Worm (Caenorhabditis elegans) whole organism, L1 larva: Measurements from ENCODE around the gene Y67H2A.10.
A peak's percentile ranks its signal among the peaks of the same experiment; 100 is the strongest.

Source experiments
- C04F5.9 ChIP-seq: sonication (generic microtip); optimal IDR thresholded peaks from 2 replicates; lab custom pipeline; 2016; ENCODE audit warnings: missing genetic modification characterization, missing compliant biosample characterization
- aha-1 ChIP-seq: fragments of 150-350 bp; optimal IDR thresholded peaks from 2 replicates; lab custom pipeline; 2014; ENCODE audit warnings: missing biosample characterization, missing genetic modification characterization
- aly-2 ChIP-seq: fragments of 150-350 bp; optimal IDR thresholded peaks from 2 replicates; lab custom pipeline; 2014; ENCODE audit warnings: missing biosample characterization, missing genetic modification characterization
- blmp-1 ChIP-seq: fragments of 150-350 bp; optimal IDR thresholded peaks from 2 replicates; lab custom pipeline; 2014; ENCODE audit warnings: missing biosample characterization, missing genetic modification characterization
- ceh-82 ChIP-seq, 3 experiments: fragments of 150-350 bp in 1 of 3; sonication (generic microtip) in 2 of 3; optimal IDR thresholded peaks; 2 replicates each; lab custom pipeline; 2014 to 2017; ENCODE audit warnings: missing biosample characterization in 3 of 3, missing genetic modification characterization in 3 of 3
- ceh-88 ChIP-seq: fragments of 200-800 bp; sonication (Bioruptor generic); IDR thresholded peaks from 2 replicates; pipeline ENCODE4 v1.3.6; 2022; ENCODE audit warnings: missing genetic modification characterization, missing compliant biosample characterization
- dpl-1 ChIP-seq, 3 experiments: fragments of 150-350 bp in 2 of 3; sonication (generic microtip) in 1 of 3; optimal IDR thresholded peaks; 2 replicates each; lab custom pipeline; 2014 to 2017; ENCODE audit warnings: missing biosample characterization in 3 of 3, missing genetic modification characterization in 3 of 3, missing genetic modification reagents in 3 of 3
- efl-1 ChIP-seq, 4 experiments: fragments of 150-350 bp; optimal IDR thresholded peaks in 3 of 4; peaks in 1 of 4; 1 replicate in 1 of 4; 2 replicates in 3 of 4; lab custom pipeline; 2014; ENCODE audit warnings: missing biosample characterization in 2 of 4, missing genetic modification characterization in 2 of 4, missing genetic modification reagents in 2 of 4
- efl-3 ChIP-seq: fragments of 200-800 bp; sonication (Bioruptor generic); optimal IDR thresholded peaks from 2 replicates; lab custom pipeline; 2018; ENCODE audit warnings: mild to moderate bottlenecking, missing genetic modification characterization, missing compliant biosample characterization
- elt-2 ChIP-seq: sonication (generic microtip); optimal IDR thresholded peaks from 2 replicates; lab custom pipeline; 2016; ENCODE audit warnings: missing genetic modification characterization, mild to moderate bottlenecking, inconsistent platforms, missing compliant biosample characterization, missing genetic modification reagents
- ets-5 ChIP-seq: fragments of 200-800 bp; sonication (Bioruptor generic); IDR thresholded peaks from 2 replicates; pipeline ENCODE4 v1.3.6; 2022; ENCODE audit warnings: missing genetic modification characterization, missing compliant biosample characterization
- fkh-10 ChIP-seq: sonication (generic microtip); optimal IDR thresholded peaks from 2 replicates; lab custom pipeline; 2017; ENCODE audit warnings: missing biosample characterization, missing genetic modification reagents, missing genetic modification characterization
- fkh-4 ChIP-seq: sonication (generic microtip); optimal IDR thresholded peaks from 2 replicates; lab custom pipeline; 2016; ENCODE audit warnings: missing compliant biosample characterization, missing genetic modification characterization, borderline replicate concordance
- fkh-8 ChIP-seq: sonication (generic microtip); optimal IDR thresholded peaks from 2 replicates; lab custom pipeline; 2016; ENCODE audit warnings: mild to moderate bottlenecking, missing genetic modification characterization, missing compliant biosample characterization
- fos-1 ChIP-seq: fragments of 150-350 bp; optimal IDR thresholded peaks from 2 replicates; lab custom pipeline; 2014; ENCODE audit warnings: missing biosample characterization, missing genetic modification characterization
- isw-1 ChIP-seq: fragments of 200-800 bp; sonication (Bioruptor generic); IDR thresholded peaks from 2 replicates; pipeline ENCODE4 v1.3.6; 2022; ENCODE audit warnings: missing genetic modification characterization, missing compliant biosample characterization
- lin-14 ChIP-seq: fragments of 200-800 bp; sonication (Bioruptor generic); optimal IDR thresholded peaks from 2 replicates; lab custom pipeline; 2018; ENCODE audit warnings: mild to moderate bottlenecking, missing genetic modification characterization, moderate library complexity, missing compliant biosample characterization
- lin-15B ChIP-seq: fragments of 150-350 bp; sonication (generic microtip); optimal IDR thresholded peaks from 3 replicates; lab custom pipeline; 2014; ENCODE audit warnings: missing biosample characterization, missing genetic modification characterization
- lir-3 ChIP-seq: sonication (generic microtip); optimal IDR thresholded peaks from 2 replicates; lab custom pipeline; 2016; ENCODE audit warnings: mild to moderate bottlenecking, missing genetic modification characterization, moderate library complexity, missing compliant biosample characterization; ENCODE audit not compliant: poor library complexity
- lsy-2 ChIP-seq, 2 experiments: fragments of 150-350 bp; optimal IDR thresholded peaks; 2 replicates each; lab custom pipeline; 2014; ENCODE audit warnings: missing biosample characterization in 2 of 2, missing genetic modification characterization in 2 of 2
- mab-9 ChIP-seq: fragments of 200-800 bp; sonication (Bioruptor generic); IDR thresholded peaks from 2 replicates; pipeline ENCODE4 v1.3.6; 2022; ENCODE audit warnings: missing genetic modification reagents, missing genetic modification characterization, missing compliant biosample characterization
- mdl-1 ChIP-seq, 2 experiments: fragments of 150-350 bp; optimal IDR thresholded peaks; 2 replicates each; lab custom pipeline; 2014 to 2017; ENCODE audit warnings: missing biosample characterization in 2 of 2, missing genetic modification characterization in 2 of 2, inconsistent platforms in 1 of 2
- mef-2 ChIP-seq: fragments of 150-350 bp; optimal IDR thresholded peaks from 2 replicates; lab custom pipeline; 2014; ENCODE audit warnings: missing biosample characterization, missing genetic modification characterization
- mep-1 ChIP-seq: fragments of 150-350 bp; optimal IDR thresholded peaks from 2 replicates; lab custom pipeline; 2014; ENCODE audit warnings: missing biosample characterization, missing genetic modification characterization
- nhr-20 ChIP-seq: sonication (generic microtip); optimal IDR thresholded peaks from 2 replicates; lab custom pipeline; 2016; ENCODE audit warnings: mild to moderate bottlenecking, missing genetic modification characterization, missing compliant biosample characterization
- nhr-237 ChIP-seq: fragments of 150-350 bp; optimal IDR thresholded peaks from 2 replicates; lab custom pipeline; 2014; ENCODE audit warnings: missing biosample characterization, missing genetic modification characterization
- nhr-28 ChIP-seq: fragments of 150-350 bp; optimal IDR thresholded peaks from 2 replicates; lab custom pipeline; 2014; ENCODE audit warnings: missing biosample characterization, missing genetic modification characterization
- nhr-47 ChIP-seq: sonication (generic microtip); optimal IDR thresholded peaks from 2 replicates; lab custom pipeline; 2016; ENCODE audit warnings: mild to moderate bottlenecking, missing genetic modification characterization, moderate library complexity, missing compliant biosample characterization
- nhr-71 ChIP-seq: sonication (generic microtip); optimal IDR thresholded peaks from 2 replicates; lab custom pipeline; 2016; ENCODE audit warnings: mild to moderate bottlenecking, missing genetic modification characterization, moderate library complexity, missing compliant biosample characterization
- nhr-76 ChIP-seq: sonication (generic microtip); optimal IDR thresholded peaks from 2 replicates; lab custom pipeline; 2017; ENCODE audit warnings: missing biosample characterization, missing genetic modification characterization
- nhr-77 ChIP-seq: fragments of 150-350 bp; optimal IDR thresholded peaks from 2 replicates; lab custom pipeline; 2014; ENCODE audit warnings: missing biosample characterization, missing genetic modification characterization
- nhr-84 ChIP-seq: sonication (generic microtip); optimal IDR thresholded peaks from 2 replicates; lab custom pipeline; 2017; ENCODE audit warnings: missing biosample characterization, missing genetic modification characterization
- pag-3 ChIP-seq: sonication (generic microtip); optimal IDR thresholded peaks from 2 replicates; lab custom pipeline; 2017; ENCODE audit warnings: missing genetic modification characterization, mild to moderate bottlenecking, missing compliant biosample characterization, antibody characterized with exemption, borderline replicate concordance; ENCODE audit not compliant: insufficient read depth
- pax-3 ChIP-seq: fragments of 200-800 bp; sonication (Bioruptor generic); optimal IDR thresholded peaks from 2 replicates; lab custom pipeline; 2018; ENCODE audit warnings: mild to moderate bottlenecking, missing genetic modification characterization, moderate library complexity, missing compliant biosample characterization
- skn-1 ChIP-seq: fragments of 150-350 bp; optimal IDR thresholded peaks from 2 replicates; lab custom pipeline; 2014; ENCODE audit warnings: missing biosample characterization, missing genetic modification characterization
- sup-37 ChIP-seq: fragments of 200-800 bp; sonication (Bioruptor generic); optimal IDR thresholded peaks from 2 replicates; lab custom pipeline; 2018; ENCODE audit warnings: mild to moderate bottlenecking, missing genetic modification characterization, missing compliant biosample characterization
- swsn-7 ChIP-seq: sonication (generic microtip); optimal IDR thresholded peaks from 2 replicates; lab custom pipeline; 2016; ENCODE audit warnings: missing genetic modification characterization, missing compliant biosample characterization
- tbx-2 ChIP-seq: sonication (generic microtip); optimal IDR thresholded peaks from 2 replicates; lab custom pipeline; 2016; ENCODE audit warnings: missing genetic modification characterization, missing compliant biosample characterization
- tlp-1 ChIP-seq: fragments of 150-350 bp; optimal IDR thresholded peaks from 2 replicates; lab custom pipeline; 2014; ENCODE audit warnings: missing biosample characterization, missing genetic modification characterization
- unc-130 ChIP-seq: fragments of 150-350 bp; optimal IDR thresholded peaks from 2 replicates; lab custom pipeline; 2017; ENCODE audit warnings: missing biosample characterization, missing genetic modification characterization, inconsistent platforms
- unc-62 ChIP-seq: fragments of 150-350 bp; optimal IDR thresholded peaks from 2 replicates; lab custom pipeline; 2014; ENCODE audit warnings: missing biosample characterization, missing genetic modification reagents, missing genetic modification characterization
- unc-98 ChIP-seq: fragments of 200-800 bp; sonication (Bioruptor generic); IDR thresholded peaks from 2 replicates; pipeline ENCODE4 v1.3.6; 2022; ENCODE audit warnings: missing genetic modification characterization, missing compliant biosample characterization
- zip-4 ChIP-seq: fragments of 200-800 bp; sonication (Bioruptor generic); optimal IDR thresholded peaks from 2 replicates; lab custom pipeline; 2018; ENCODE audit warnings: mild to moderate bottlenecking, missing genetic modification characterization, moderate library complexity, missing compliant biosample characterization

The Y67H2A.10 gene

DNA sequence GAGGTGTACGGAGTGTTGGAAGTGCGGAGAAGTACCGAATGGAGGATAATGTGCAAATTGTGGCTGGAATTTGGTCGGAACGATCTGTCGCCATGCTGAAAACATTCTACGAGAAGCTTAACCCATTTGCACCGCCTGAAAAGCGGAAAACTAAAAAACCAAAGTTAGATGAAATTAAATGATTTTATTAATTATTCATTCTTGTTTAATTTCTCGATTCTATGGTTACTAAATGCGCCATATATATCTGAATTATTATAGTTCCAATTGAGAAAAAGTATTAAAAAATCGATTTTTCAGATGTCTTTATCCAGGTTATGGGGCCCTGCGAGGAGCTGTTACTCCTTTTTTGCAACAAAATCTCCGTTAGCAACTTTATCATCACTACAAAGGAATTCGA, 45.3 kb downstream of the Y67H2A.10 start, which contains the start of gene cox-11:
TSS of gene cox-11 (plus strand) at position 301 of the 400 bp plus-strand sequence.
- TF ChIP-seq nhr-20 (no peak), aly-2 (no peak), aha-1 (tag; lab: Kevin White, UChicago) (no peak)

DNA sequence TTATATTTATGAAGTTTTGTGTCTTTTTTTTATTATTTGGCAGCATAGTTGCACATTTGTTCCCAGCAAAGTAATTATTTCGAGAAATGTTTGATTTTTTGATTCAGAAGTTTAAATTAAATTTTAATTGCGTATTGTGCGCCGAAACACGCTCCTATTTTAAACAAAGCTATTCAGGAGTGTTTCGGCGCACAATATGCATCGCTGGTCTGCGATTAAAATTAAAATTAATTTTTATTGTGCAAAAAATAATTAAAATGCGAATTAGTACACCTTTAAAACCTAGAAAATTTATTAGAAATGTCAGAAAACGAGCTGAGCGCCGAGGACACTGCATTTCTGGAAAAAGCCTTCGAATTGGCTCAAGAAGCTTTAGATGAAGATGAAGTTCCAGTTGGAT, 45.9 kb downstream of the Y67H2A.10 start, which contains the start of gene JC8.4:
TSS of gene JC8.4 (plus strand) at position 301 of the 400 bp plus-strand sequence.
- TF ChIP-seq unc-62 (GFP tag; lab: Kevin White, UChicago) (no peak), efl-1 (optimal IDR thresholded peaks at IDR 0.05; lab: Kevin White, UChicago) (no peak), efl-1 (GFP tag; optimal IDR thresholded peaks at IDR 0.05 in 1 of 2; lab: Kevin White, UChicago) (peak in 1 of 2 experiments; percentile 33)

DNA sequence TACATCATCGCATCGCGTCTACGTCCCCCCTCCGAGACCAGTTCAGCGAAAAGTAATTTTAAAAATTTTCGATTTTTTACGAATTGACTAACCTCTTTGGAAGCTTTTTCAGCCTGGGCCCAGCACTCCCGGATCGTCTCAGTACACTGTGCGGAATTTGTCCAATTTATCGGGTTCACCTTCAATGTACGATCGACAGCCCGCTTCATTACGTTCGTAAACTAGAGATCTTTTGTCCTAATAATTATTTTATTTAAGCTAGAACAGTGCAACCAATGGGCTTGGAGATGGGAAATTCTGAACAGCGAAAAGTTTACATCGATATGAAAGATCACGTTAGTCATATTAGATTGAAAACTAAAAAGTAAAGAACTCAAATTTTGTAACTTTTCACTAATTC, 48.0 kb downstream of the Y67H2A.10 start:
- TF ChIP-seq aha-1 (tag; lab: Kevin White, UChicago), result no peak
- TF ChIP-seq unc-130 (tag; lab: Kevin White, UChicago), result no peak
- TF ChIP-seq pag-3 (tag; lab: Kevin White, UChicago), result no peak
- TF ChIP-seq efl-1 (optimal IDR thresholded peaks at IDR 0.05; lab: Kevin White, UChicago), result no peak
- TF ChIP-seq efl-1 (GFP tag; optimal IDR thresholded peaks at IDR 0.05 in 1 of 2; lab: Kevin White, UChicago), result no peak
- TF ChIP-seq unc-98 (GFP tag; lab: Robert Waterston, UW), result no peak
- TF ChIP-seq nhr-71 (tag; lab: Kevin White, UChicago), result no peak
- TF ChIP-seq swsn-7 (tag; lab: Kevin White, UChicago), result no peak
- no peak for TF ChIP-seq lin-14 (GFP tag; lab: Kevin White, UChicago)
- no peak for TF ChIP-seq zip-4 (GFP tag; lab: Kevin White, UChicago)
- no peak for TF ChIP-seq nhr-28 (tag; lab: Kevin White, UChicago)
- TF ChIP-seq skn-1 (tag; lab: Kevin White, UChicago), result no peak
- no peak for TF ChIP-seq fkh-10 (GFP tag; lab: Kevin White, UChicago)
- no peak for TF ChIP-seq fkh-8 (tag; lab: Kevin White, UChicago)
- no peak for TF ChIP-seq nhr-76
- no peak for TF ChIP-seq tlp-1 (tag; lab: Kevin White, UChicago)
- TF ChIP-seq ceh-82 (tag; optimal IDR thresholded peaks at IDR 0.05; lab: Kevin White, UChicago), result no peak
- no peak for TF ChIP-seq tbx-2 (tag; lab: Kevin White, UChicago)

DNA sequence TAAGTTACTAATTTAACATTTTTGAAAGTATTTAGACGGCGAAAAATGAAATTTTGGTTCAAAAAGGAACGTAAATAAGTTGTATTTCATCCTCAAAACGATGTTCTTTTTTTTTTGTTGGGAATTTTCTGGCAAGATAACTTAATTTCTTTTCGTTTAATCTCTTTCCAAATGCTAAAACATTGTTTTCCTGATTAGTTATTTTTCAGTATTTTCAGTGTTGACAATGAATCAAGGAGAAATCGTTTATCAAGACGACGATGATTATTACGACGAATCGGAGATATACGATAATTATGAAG, 48.5 kb downstream of the Y67H2A.10 start, which contains the start of gene lin-54:
TSS of gene lin-54 (plus strand) at position 203 of the 302 bp plus-strand sequence.
- TF ChIP-seq ceh-82 (tag; optimal IDR thresholded peaks at IDR 0.05; lab: Kevin White, UChicago), result no peak
- no peak for TF ChIP-seq fos-1 (tag; lab: Kevin White, UChicago)
- TF ChIP-seq nhr-237, result no peak
- no peak for TF ChIP-seq fkh-4 (tag; lab: Kevin White, UChicago)
- TF ChIP-seq dpl-1 (GFP tag; optimal IDR thresholded peaks at IDR 0.05; lab: Kevin White, UChicago), result no peak
- TF ChIP-seq ets-5 (GFP tag; lab: Robert Waterston, UW), result no peak
- no peak for TF ChIP-seq mdl-1 (tag; optimal IDR thresholded peaks at IDR 0.05; lab: Kevin White, UChicago)
- no peak for TF ChIP-seq sup-37
- TF ChIP-seq unc-98 (GFP tag; lab: Robert Waterston, UW), result no peak
- no peak for TF ChIP-seq ceh-88 (GFP tag; lab: Robert Waterston, UW)
- no peak for TF ChIP-seq lsy-2 (tag; optimal IDR thresholded peaks at IDR 0.05; lab: Kevin White, UChicago)
- TF ChIP-seq lir-3 (tag; lab: Kevin White, UChicago), result no peak
- TF ChIP-seq unc-62 (GFP tag; lab: Kevin White, UChicago), result no peak
- no peak for TF ChIP-seq fkh-10 (GFP tag; lab: Kevin White, UChicago)
- TF ChIP-seq elt-2 (tag; lab: Kevin White, UChicago), result no peak

DNA sequence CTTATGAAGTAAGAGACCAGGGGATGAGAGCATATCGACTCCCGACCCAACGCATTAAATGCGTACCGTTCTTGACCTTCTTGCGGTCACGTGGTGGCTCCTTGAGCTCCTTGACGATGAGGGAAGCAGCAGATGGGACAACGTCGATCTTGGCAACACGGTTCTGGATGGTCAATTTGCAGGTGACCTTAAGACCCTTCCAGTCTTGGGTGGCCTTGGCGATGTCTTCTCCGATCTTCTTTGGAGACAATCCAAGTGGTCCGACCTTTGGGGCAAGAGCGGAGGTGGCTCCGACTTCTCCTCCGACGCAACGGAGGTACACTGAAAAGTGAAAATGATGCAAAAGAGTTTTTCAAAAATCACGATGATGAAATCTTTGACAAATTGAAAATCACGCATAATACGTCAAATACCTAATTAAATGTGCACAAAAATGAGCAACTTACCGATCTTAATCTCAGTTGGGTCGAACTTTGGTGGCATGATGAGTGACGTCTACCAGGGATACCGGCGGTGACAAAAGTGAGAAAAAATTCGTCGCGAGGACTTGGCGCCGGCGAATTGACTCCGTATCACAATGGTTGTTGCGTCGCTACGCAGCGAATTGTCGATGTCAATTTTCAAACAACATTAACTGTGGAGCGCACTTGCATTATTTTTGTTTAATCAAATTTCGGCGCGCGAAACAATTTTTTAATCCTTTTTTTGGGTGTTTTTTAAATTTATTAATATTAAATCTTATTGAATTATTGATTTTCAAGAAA, 49.0 kb downstream of the Y67H2A.10 start, which contains the start of gene rpl-12:
TSS of gene rpl-12 (minus strand) at position 574 of the 764 bp plus-strand sequence.
- peak; percentile 96 for TF ChIP-seq skn-1 (tag; lab: Kevin White, UChicago)
- peak; percentile 99 for TF ChIP-seq tbx-2 (tag; lab: Kevin White, UChicago)
- peak; percentile 99 for TF ChIP-seq isw-1 (GFP tag; lab: Robert Waterston, UW)
- TF ChIP-seq mep-1 (tag; lab: Kevin White, UChicago), result peak; percentile 100
- peak; percentile 97 for TF ChIP-seq C04F5.9 (tag; lab: Kevin White, UChicago)
- peak; percentile 58 for TF ChIP-seq efl-3 (GFP tag; lab: Kevin White, UChicago)
- TF ChIP-seq blmp-1 (tag; lab: Kevin White, UChicago), result peak; percentile 83
- TF ChIP-seq pax-3 (tag; lab: Kevin White, UChicago), result peak; percentile 98
- TF ChIP-seq mab-9, result peak; percentile 96
- peak; percentile 98 for TF ChIP-seq nhr-77 (tag; lab: Kevin White, UChicago)
- TF ChIP-seq nhr-84 (tag; lab: Kevin White, UChicago), result peak; percentile 67
- peak; percentile 100 for TF ChIP-seq lin-15B
- peak; percentile 93 for TF ChIP-seq mef-2
- TF ChIP-seq nhr-47 (tag; lab: Kevin White, UChicago), result peak; percentile 99
